Worm (Caenorhabditis elegans): ENCODE data around the gene C33C12.12.

Gene C33C12.12

DNA sequence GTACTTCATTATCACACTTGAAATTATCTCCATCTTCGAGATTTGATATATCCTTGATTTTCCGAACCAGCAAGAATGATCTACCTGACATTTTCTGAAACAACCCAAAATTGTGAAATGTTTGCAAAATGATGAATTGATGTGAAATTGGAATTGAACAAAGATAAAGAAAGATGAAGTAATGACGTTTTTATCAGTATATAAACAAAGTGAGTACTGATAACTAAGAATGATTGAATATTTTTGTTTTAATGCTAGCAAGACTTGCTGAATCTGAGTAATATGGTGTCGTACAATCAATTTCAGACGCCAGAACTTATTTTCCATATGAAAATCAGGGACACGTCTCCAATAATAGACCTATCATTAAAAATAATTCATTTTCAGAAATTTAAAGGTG, 47.9 kb downstream of the C33C12.12 start, which contains the start of gene math-37:
math-37 (minus strand) TSS at position 101 of the 400 bp plus-strand sequence.
- TF ChIP-seq gei-8 (GFP tag; optimal IDR thresholded peaks at IDR 0.05): no peak
- no peak for TF ChIP-seq F37D6.2 (tag; optimal IDR thresholded peaks at IDR 0.05)
- TF ChIP-seq mxl-2 (GFP tag; conservative IDR thresholded peaks at IDR 0.05): no peak
- TF ChIP-seq vab-7 (GFP tag; IDR thresholded peaks at IDR 0.05): no peak
- no peak for TF ChIP-seq attf-4 (tag; optimal IDR thresholded peaks at IDR 0.05)
- no peak for TF ChIP-seq mxl-3 (GFP tag; optimal IDR thresholded peaks at IDR 0.05)
- TF ChIP-seq pqm-1 (tag; optimal IDR thresholded peaks at IDR 0.05): peak; percentile 47
- no peak for TF ChIP-seq lin-39 (tag; optimal IDR thresholded peaks at IDR 0.05)
- no peak for TF ChIP-seq T26A8.4 (GFP tag; IDR thresholded peaks at IDR 0.05)
- TF ChIP-seq lin-29 (GFP tag; IDR thresholded peaks at IDR 0.05): no peak
- peak; percentile 39 for TF ChIP-seq nhr-28 (tag; optimal IDR thresholded peaks at IDR 0.05)
- no peak for TF ChIP-seq fos-1 (tag; optimal IDR thresholded peaks at IDR 0.05)
- no peak for TF ChIP-seq daf-16 (GFP tag; optimal IDR thresholded peaks at IDR 0.05)
- peak; percentile 35 for TF ChIP-seq daf-16 (tag; optimal IDR thresholded peaks at IDR 0.05)
- TF ChIP-seq dve-1 (tag; optimal IDR thresholded peaks at IDR 0.05; ENCODE audit: insufficient read depth): no peak
- no peak for TF ChIP-seq ztf-7 (tag; optimal IDR thresholded peaks at IDR 0.05)
- no peak for TF ChIP-seq snpc-4 (tag; optimal IDR thresholded peaks at IDR 0.05)
- no peak for TF ChIP-seq Y5F2A.4 (GFP tag; optimal IDR thresholded peaks at IDR 0.05)
- TF ChIP-seq ztf-11 (tag; optimal IDR thresholded peaks at IDR 0.05): no peak
- no peak for TF ChIP-seq egl-27 (tag; optimal IDR thresholded peaks at IDR 0.05)
- no peak for TF ChIP-seq unc-130 (GFP tag; optimal IDR thresholded peaks at IDR 0.05)
- TF ChIP-seq nhr-25 (tag; optimal IDR thresholded peaks at IDR 0.05; ENCODE audit: borderline replicate concordance, insufficient read depth): no peak
- no peak for TF ChIP-seq ceh-44 (GFP tag; IDR thresholded peaks at IDR 0.05)

Measured in whole organism, L4 larva.